Fruit fly (Drosophila melanogaster): ENCODE results near the gene CG12426.

Gene CG12426

dm6 chr3R:27919385-27919789 lies 47.2 kb upstream of the CG12426 start, which contains the start of gene Boh1 (continued):
- TF ChIP-seq NFAT (GFP tag; IDR thresholded peaks at IDR 0.05) (no peak), Dip2 (GFP tag; IDR thresholded peaks at IDR 0.05) (no peak), cato (GFP tag; optimal IDR thresholded peaks at IDR 0.05; ENCODE audit: borderline replicate concordance) (no peak), Rx (GFP tag; IDR thresholded peaks at IDR 0.05) (no peak), unc-4 (GFP tag; IDR thresholded peaks at IDR 0.05; ENCODE audit: partially characterized antibody) (no peak), lbe (GFP tag; optimal IDR thresholded peaks at IDR 0.05) (peak; percentile 13), lmd (GFP tag; IDR thresholded peaks at IDR 0.05) (no peak), D19B (GFP tag; optimal IDR thresholded peaks at IDR 0.05) (no peak), crp (GFP tag; optimal IDR thresholded peaks at IDR 0.05) (no peak), gcm2 (GFP tag; optimal IDR thresholded peaks at IDR 0.05) (no peak), CG17359 (tag; optimal IDR thresholded peaks at IDR 0.05) (peak; percentile 26), CG16863 (GFP tag; optimal IDR thresholded peaks at IDR 0.05) (no peak), CG4328 (GFP tag; optimal IDR thresholded peaks at IDR 0.05) (no peak), CG14050 (GFP tag; IDR thresholded peaks at IDR 0.05) (no peak), CG2199 (GFP tag; IDR thresholded peaks at IDR 0.05) (no peak), CG7987 (GFP tag; optimal IDR thresholded peaks at IDR 0.05) (no peak), HLH4C (GFP tag; IDR thresholded peaks at IDR 0.05; ENCODE audit: partially characterized antibody) (no peak), CG18764 (GFP tag; optimal IDR thresholded peaks at IDR 0.05) (peak; percentile 6), eve (GFP tag; optimal IDR thresholded peaks at IDR 0.05) (no peak), gsb-n (tag; optimal IDR thresholded peaks at IDR 0.05) (peak; percentile 53), her (GFP tag; optimal IDR thresholded peaks at IDR 0.05) (no peak), shn (GFP tag; optimal IDR thresholded peaks at IDR 0.05) (no peak), CG12942 (GFP tag; optimal IDR thresholded peaks at IDR 0.05) (no peak), fd96Cb (tag; optimal IDR thresholded peaks at IDR 0.05) (no peak), Atf6 (GFP tag; IDR thresholded peaks at IDR 0.05) (no peak), CG8281 (tag; optimal IDR thresholded peaks at IDR 0.05) (no peak), CG4820 (GFP tag; optimal IDR thresholded peaks at IDR 0.05) (no peak), CrebB (tag; optimal IDR thresholded peaks at IDR 0.05) (no peak), CG8359 (GFP tag; optimal IDR thresholded peaks at IDR 0.05; ENCODE audit: borderline replicate concordance) (no peak), phol (tag; optimal IDR thresholded peaks at IDR 0.05) (peak; percentile 81), grn (GFP tag; optimal IDR thresholded peaks at IDR 0.05) (no peak), scrt (GFP tag; optimal IDR thresholded peaks at IDR 0.05) (peak; percentile 21), seq (GFP tag; IDR thresholded peaks at IDR 0.05) (no peak), Sin3A (optimal IDR thresholded peaks at IDR 0.05) (no peak), aop (GFP tag; IDR thresholded peaks at IDR 0.05) (no peak), Hr3 (GFP tag; optimal IDR thresholded peaks at IDR 0.05) (peak; percentile 12), Vsx1 (GFP tag; optimal IDR thresholded peaks at IDR 0.05) (no peak), NfI (GFP tag; optimal IDR thresholded peaks at IDR 0.05) (peak; percentile 16), sim (GFP tag; IDR thresholded peaks at IDR 0.05) (no peak)

dm6 chr3R:27916355-27917019 lies 44.3 kb upstream of the CG12426 start, which contains the start of the genes CG5003 and mRpS22:
TSS of gene CG5003 (minus strand) at chr3R:27916516.
TSS of gene mRpS22 (plus strand) at chr3R:27916908.
- TF ChIP-seq tin (GFP tag; optimal IDR thresholded peaks at IDR 0.05) (peak; percentile 73), vnd (GFP tag; IDR thresholded peaks at IDR 0.05; ENCODE audit: partially characterized antibody) (0 out of 3 replicates have a peak, but pooled peaks have one; percentile 28), Oli (tag; optimal IDR thresholded peaks at IDR 0.05) (peak; percentile 28), CG11504 (tag; optimal IDR thresholded peaks at IDR 0.05) (peak; percentile 73), Side (GFP tag; optimal IDR thresholded peaks at IDR 0.05) (no peak), slp2 (GFP tag; optimal IDR thresholded peaks at IDR 0.05) (no peak), chm (GFP tag; IDR thresholded peaks at IDR 0.05) (peak; percentile 34; the same call in 1 of the 2 replicates), CG11696 (GFP tag; IDR thresholded peaks at IDR 0.05) (no peak), rib (GFP tag; IDR thresholded peaks at IDR 0.05) (peak; percentile 20; the same call in 1 of the 2 replicates), CG13894 (tag; optimal IDR thresholded peaks at IDR 0.05) (peak; percentile 24), CG7556 (GFP tag; optimal IDR thresholded peaks at IDR 0.05) (peak; percentile 68), CG3995 (GFP tag; optimal IDR thresholded peaks at IDR 0.05) (peak; percentile 26), CG12391 (tag; optimal IDR thresholded peaks at IDR 0.05) (peak; percentile 81), CG11085 (GFP tag; IDR thresholded peaks at IDR 0.05) (no peak)

All from whole organism, embryonic.